Fruit fly (Drosophila melanogaster): ENCODE measurements around the gene kuk.

Gene kuk

dm6 chr3R:17079859-17080255 lies at the start of gene kuk, which contains the start of gene Keap1:
kuk (plus strand) TSS chr3R:17080244.
Keap1 (minus strand) TSS chr3R:17079945.
- peak; percentile 38 for TF ChIP-seq noc (tag; optimal IDR thresholded peaks at IDR 0.05)

dm6 chr3R:17031502-17031901 lies 48.5 kb upstream of the kuk start, which contains the start of gene CG31268:
CG31268 (plus strand) TSS chr3R:17031802.
- no peak for TF ChIP-seq noc (tag; optimal IDR thresholded peaks at IDR 0.05)

dm6 chr3R:17035945-17036344 lies 44.1 kb upstream of the kuk start, which contains the start of gene CG4009:
CG4009 (minus strand) TSS chr3R:17036045.
- TF ChIP-seq noc (tag; optimal IDR thresholded peaks at IDR 0.05), result no peak

dm6 chr3R:17039993-17040807 lies 39.8 kb upstream of the kuk start, which contains the start of the genes CG18213 and Trm7-32:
CG18213 (minus strand) TSS chr3R:17040203.
Trm7-32 (plus strand) TSS chr3R:17040682.
- no peak for TF ChIP-seq noc (tag; optimal IDR thresholded peaks at IDR 0.05)

- TF ChIP-seq noc (tag; optimal IDR thresholded peaks at IDR 0.05), result no peak
Measured at dm6 chr3R:17042838-17043569, 37.0 kb upstream of the kuk start, which contains the start of the genes bdwf and Patr-1. bdwf (minus strand) TSS chr3R:17043136. Patr-1 (plus strand) TSS chr3R:17043564.

- TF ChIP-seq noc (tag; optimal IDR thresholded peaks at IDR 0.05), result no peak
Measured at dm6 chr3R:17043570-17043923, 36.5 kb upstream of the kuk start.

dm6 chr3R:17048867-17049266 lies 31.2 kb upstream of the kuk start:
- TF ChIP-seq noc (tag; optimal IDR thresholded peaks at IDR 0.05), result no peak

dm6 chr3R:17052465-17053149 lies 27.4 kb upstream of the kuk start:
- no peak for TF ChIP-seq noc (tag; optimal IDR thresholded peaks at IDR 0.05)

dm6 chr3R:17053415-17054177 lies 26.4 kb upstream of the kuk start, which contains the start of gene Dad:
Dad (plus strand) TSS chr3R:17054007.
- peak; percentile 7 for TF ChIP-seq noc (tag; optimal IDR thresholded peaks at IDR 0.05)

dm6 chr3R:17054528-17054927 lies 25.5 kb upstream of the kuk start:
- no peak for TF ChIP-seq noc (tag; optimal IDR thresholded peaks at IDR 0.05)

dm6 chr3R:17056183-17056904 lies 23.7 kb upstream of the kuk start:
- TF ChIP-seq noc (tag; optimal IDR thresholded peaks at IDR 0.05), result peak; percentile 88

dm6 chr3R:17056905-17057251 lies 23.2 kb upstream of the kuk start:
- no peak for TF ChIP-seq noc (tag; optimal IDR thresholded peaks at IDR 0.05)

- no peak for TF ChIP-seq noc (tag; optimal IDR thresholded peaks at IDR 0.05)
Measured at dm6 chr3R:17059100-17059810, 20.8 kb upstream of the kuk start.

- no peak for TF ChIP-seq noc (tag; optimal IDR thresholded peaks at IDR 0.05)
Measured at dm6 chr3R:17059811-17060169, 20.3 kb upstream of the kuk start.

Measured in whole organism, larva.